Worm (Caenorhabditis elegans): ENCODE results near the gene pfk-1.2.

The pfk-1.2 gene

DNA sequence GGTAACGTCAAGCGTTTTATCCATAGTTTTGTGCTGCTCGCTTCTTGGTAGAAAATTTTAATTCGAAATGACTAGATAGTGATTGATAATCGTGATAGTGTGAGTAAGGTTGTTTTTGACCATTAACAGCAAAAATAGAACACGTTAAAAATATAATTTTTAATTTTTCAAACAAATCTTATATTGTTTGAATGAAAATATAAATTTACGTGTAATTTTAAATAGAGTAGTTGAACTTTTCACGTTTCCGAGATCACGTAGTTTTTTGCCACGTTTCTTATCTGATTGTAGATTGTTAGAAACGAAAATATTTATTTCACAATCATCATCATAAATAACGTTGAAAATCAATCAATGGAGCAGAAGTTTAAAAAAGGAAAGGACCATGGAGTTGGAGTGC, at the start of gene pfk-1.2, which contains the start of gene C50F4.10:
Gene pfk-1.2, plus strand, starts transcription at position 325 of the 400 bp plus-strand sequence.
Gene C50F4.10, minus strand, starts transcription at position 101 of the 400 bp plus-strand sequence.
- TF ChIP-seq unc-62 (GFP tag; optimal IDR thresholded peaks at IDR 0.05), result no peak

DNA sequence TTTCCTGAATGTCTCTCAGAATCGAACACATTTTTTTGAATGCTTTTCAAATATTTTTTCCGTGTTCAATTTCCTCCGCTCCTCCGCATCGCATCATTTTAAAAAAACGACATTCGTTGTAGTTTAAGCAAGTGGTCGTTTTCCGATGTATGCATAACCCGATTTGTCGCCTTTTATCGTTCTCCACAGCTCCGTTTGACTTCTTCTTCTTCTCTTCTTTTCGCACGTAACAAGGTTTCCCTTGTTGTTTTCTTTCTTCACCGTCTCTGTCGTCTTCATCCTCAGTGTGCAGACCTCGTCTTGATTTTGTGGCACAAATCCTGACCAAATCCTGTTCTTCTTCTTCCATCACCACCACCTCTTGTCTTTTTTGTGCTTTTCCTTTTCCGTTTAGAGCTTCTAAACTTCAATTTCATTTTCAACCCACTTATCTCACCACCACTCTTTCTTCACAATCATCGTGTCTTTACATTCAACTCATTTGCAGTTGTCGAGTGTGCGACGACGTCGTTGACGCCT, 47.8 kb upstream of the pfk-1.2 start, which contains the start of gene K06A4.2:
Gene K06A4.2, plus strand, starts transcription at position 469 of the 519 bp plus-strand sequence.
- no peak for TF ChIP-seq unc-62 (GFP tag; optimal IDR thresholded peaks at IDR 0.05)

DNA sequence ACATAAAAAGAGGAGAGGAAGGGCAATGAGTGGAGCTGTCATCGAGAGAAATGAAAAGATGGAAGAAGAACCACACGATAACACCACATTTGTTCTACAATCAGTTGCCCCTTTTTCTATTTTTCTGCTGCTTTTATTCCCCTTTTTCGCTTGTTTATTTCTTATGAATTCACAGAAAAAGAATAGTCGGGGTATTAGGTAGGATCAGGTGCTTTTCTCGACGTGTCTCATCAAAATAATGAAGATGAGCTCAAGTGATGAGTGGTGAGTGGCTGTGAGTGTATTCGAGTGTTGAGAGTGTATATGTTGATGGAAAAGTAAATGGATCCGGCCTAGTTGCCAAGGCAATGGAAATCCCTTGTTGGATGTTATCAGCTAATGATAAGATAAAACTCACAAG, 46.1 kb upstream of the pfk-1.2 start:
- no peak for TF ChIP-seq unc-62 (GFP tag; optimal IDR thresholded peaks at IDR 0.05)

DNA sequence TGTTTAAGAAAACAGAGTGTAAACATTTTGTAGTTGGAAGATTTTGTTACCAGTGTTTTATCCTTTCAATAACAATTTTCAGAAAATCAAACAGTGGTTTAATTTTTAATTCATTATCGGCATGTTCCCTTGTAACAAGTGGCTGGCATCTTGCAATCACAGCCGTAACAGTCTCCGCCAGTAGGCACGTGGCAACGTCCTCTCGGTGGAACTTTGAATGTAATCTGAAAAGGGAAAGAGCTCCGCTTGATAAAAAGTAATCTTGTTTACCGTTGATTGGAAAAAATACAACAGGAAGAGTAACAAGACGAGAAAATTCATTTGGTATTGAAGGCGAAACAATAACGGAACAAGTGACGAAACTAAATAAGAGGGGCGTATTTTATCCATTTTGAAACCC, 42.2 kb upstream of the pfk-1.2 start, which contains the start of gene K06A4.10:
Gene K06A4.10, minus strand, starts transcription at position 390 of the 400 bp plus-strand sequence.
- TF ChIP-seq unc-62 (GFP tag; optimal IDR thresholded peaks at IDR 0.05), result no peak

DNA sequence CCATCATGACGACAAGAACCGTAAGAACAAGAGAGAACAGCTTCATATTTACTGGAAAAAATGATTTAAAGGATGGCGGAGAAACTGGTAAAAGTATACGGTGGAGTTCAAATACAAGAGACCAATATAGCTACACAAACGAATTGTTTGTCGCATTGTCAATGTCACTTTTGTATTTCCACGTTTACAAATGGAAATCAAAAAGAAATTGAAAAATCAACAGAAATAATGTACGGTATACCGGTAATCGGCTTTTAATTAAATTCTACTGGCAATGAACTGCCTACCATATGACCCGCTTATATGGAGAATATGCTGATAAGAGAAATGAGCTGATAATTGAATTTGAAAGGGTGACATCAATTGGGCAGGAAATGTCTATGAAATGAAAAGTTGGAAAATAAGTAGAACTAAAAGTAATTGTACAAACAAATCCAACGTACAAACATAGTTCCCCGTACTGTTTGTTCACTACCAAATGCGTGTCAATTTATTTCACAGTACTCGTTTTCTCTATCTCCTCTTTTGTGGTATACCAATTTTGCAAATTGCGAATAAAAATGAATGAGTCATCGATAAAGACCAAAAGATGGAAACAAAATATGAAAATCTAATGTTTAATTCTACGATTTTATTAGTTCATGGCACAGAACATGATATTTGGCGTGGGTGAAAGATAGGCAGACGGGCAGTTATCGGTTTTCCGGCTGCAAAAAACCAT, 40.0 kb upstream of the pfk-1.2 start, which contains the start of gene K06A4.7:
Gene K06A4.7, minus strand, starts transcription at position 51 of the 721 bp plus-strand sequence.
- no peak for TF ChIP-seq unc-62 (GFP tag; optimal IDR thresholded peaks at IDR 0.05)

DNA sequence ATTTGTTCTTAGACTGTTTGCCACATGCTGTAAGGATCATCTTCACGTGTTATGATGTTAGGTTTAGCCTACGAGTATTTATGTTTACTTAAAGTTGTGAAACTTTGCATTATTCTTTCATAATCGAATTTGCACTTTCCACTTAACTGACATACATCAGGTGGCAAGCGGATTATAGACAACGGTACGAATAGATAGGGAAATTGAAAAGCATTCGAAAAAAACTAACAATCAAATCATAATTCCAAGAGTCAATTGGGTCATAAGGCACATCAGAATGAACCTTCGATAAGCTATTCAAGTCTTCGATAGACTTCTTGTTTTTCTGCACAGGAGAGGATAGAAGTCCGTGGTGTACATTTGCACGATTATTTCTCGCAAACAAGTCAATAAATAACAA, 39.1 kb upstream of the pfk-1.2 start:
- TF ChIP-seq unc-62 (GFP tag; optimal IDR thresholded peaks at IDR 0.05), result no peak

DNA sequence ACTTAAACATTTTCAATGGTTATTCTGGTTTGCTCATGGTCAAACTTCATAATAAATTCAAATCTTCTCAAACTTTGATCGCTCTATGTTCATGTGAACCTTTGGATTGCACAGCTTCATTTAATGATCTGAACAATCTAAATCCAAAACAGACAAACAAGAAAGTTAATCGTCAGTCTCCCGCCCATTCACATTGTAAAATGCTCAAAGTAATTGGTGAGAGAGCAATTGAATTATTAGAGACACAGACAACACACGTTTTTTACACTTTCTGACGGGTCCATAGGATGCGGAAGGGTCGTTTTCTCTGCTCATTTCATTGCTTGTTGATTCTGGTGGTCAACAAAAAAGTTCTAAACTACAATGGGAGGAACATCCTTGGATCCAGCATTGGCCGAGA, 34.9 kb upstream of the pfk-1.2 start, which contains the start of gene gsnl-1:
Gene gsnl-1, plus strand, starts transcription at position 301 of the 400 bp plus-strand sequence.
- no peak for TF ChIP-seq unc-62 (GFP tag; optimal IDR thresholded peaks at IDR 0.05)

DNA sequence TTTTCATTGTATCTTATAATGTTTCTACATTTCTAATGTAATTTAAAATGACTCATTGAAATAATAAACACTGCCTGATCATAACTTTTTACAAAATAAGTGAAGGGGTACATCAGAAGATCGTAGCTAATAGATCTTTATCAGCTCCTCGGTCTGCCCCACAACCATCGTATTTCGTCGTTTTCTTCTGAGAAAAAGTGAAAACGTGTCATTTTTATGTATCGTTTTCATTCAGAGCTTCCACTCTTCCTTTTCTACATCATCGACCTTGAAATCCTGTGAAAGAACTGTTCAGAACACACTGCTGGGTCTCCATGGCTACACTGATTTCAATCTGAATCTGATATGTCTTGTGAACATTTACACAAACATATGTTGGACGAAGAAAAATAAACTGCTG, 32.3 kb upstream of the pfk-1.2 start:
- no peak for TF ChIP-seq unc-62 (GFP tag; optimal IDR thresholded peaks at IDR 0.05)

DNA sequence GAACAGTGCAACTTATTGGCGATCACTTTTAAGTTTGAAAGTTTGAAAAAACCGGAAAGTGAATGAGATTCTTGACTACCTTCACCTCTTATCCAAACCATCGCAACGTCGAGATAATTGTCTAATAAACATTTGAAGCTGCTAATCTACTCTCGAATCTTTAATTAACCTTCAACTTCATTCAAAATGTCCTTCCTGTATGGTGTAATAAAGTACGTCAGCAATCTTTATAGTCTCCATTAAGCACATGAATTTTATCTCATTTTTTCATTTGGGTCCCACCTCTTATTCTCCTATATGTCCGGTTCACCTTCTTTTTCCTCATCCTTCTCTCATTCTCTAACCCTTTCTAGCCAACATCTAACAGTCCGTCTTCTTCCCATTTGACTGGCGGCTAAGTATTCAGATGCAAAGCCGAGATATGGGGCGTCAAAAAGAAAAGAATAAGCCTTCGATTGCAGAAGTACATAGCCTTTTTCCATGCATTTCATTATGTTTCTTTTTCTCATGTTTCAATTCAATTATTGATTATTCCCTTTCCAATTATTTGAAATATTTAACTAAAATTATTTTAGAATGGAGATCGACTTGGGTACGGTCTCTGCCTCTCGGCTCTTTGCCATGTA, 30.7 kb upstream of the pfk-1.2 start, which contains the start of gene swt-5:
Gene swt-5, plus strand, starts transcription at position 576 of the 626 bp plus-strand sequence.
- TF ChIP-seq unc-62 (GFP tag; optimal IDR thresholded peaks at IDR 0.05), result no peak

DNA sequence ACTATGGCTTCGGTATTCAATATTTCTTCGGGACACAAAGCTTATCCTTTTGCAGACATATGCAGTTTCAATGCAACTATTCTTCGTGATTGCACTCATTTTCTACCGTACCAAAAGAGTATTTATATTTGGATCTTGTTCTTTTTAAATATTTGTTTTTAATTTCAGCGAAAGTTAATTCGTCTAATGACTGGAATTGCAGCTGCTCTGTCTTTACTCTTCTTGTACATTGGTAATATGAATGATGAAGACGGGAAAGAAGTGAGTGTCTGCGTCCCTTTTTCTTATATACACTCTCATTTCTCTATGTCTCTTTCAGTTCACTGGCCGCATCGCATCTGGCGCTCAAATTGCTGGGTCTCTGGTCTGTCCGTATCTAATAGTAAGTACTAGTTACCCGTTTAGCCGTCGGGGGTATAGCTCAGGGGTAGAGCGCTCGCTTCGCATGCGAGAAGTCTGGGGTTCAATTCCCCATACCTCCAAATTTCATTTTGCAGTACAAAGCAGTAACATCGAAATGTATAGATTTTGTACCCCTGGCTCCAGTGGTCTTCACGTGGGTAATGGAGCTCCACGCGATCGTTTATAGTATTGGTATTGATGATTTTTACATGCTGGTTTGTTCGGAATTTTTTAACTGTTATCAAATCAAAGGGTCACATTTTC, 28.3 kb upstream of the pfk-1.2 start:
- TF ChIP-seq unc-62 (GFP tag; optimal IDR thresholded peaks at IDR 0.05), result no peak

DNA sequence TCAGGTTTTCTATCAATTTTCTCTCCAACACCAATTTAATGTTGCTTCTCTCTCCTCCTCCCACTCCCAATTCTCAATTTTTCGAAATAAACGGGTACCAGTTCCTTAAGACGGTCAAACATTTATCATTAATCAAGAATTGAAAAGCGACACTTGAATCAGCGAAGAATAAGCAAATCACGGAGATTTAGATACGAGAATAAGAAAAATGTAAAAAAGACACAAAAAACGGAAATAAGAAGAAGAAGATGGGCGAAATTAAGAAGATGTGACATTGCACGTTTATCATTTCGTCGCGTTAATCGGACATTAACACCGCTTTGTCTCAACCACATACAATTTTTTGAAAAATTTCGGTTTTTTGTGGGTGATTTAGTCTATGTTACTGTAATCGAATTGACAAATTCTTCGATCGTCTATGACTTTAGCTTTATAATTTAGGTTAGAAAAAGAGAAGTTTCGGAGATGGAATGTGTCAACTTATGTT, 27.1 kb upstream of the pfk-1.2 start, which contains the start of gene haao-1:
Gene haao-1, plus strand, starts transcription at position 437 of the 487 bp plus-strand sequence.
- TF ChIP-seq unc-62 (GFP tag; optimal IDR thresholded peaks at IDR 0.05), result no peak

DNA sequence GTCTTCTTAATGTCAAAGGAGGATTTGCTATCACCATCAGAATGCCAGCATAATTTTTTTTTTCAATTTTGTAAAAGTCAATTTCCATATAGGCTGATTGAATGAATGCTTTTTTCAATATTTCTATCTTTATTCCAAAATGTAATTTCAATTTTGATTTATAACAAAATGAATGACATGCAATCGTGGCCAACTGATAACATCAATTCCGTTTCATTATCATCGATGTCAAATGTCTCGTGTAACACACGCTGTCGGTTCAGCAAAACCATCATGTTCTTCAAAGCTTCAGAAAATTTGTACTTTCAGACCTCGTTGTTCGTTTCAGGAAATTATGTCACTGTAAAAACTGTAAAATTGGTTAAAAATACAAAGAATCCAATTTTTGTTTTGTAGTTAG, 24.7 kb upstream of the pfk-1.2 start:
- TF ChIP-seq unc-62 (GFP tag; optimal IDR thresholded peaks at IDR 0.05), result no peak

DNA sequence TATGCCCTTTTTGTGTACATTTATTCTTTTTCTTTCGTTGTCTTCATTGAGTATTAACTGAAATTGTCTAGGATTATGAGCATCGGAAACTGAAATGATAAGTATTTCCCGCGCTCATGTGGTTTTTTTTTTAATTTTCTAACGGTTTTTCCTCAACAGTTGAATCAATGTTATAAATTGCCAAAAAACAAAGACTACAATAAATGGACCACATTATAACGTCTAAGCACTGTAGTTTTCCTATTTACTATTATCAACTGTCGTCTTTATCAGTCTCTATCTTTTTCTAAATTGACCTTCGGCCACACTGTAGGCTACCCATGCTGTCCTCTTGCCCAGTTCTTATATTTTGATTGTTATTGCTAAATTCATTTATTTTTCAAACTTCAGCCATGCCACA, 23.9 kb upstream of the pfk-1.2 start, which contains the start of gene acs-14:
Gene acs-14, plus strand, starts transcription at position 391 of the 400 bp plus-strand sequence.
- TF ChIP-seq unc-62 (GFP tag; optimal IDR thresholded peaks at IDR 0.05), result no peak

DNA sequence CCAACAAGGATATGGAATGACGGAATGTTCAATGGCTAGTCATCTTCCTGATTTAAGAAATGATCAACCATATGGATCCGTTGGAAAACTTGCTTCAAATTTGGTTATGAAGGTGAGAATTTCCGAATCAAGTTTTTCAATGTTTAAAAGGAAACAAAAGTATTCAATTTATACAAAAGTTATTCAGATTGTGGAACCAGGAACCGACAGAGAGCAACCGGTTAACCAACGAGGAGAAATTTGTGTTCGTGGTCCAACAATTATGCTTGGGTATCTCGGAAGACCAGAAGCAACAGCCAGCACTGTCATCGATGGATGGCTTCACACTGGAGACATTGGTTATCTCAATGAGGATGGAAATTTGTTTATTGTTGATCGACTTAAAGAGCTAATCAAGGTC, 22.0 kb upstream of the pfk-1.2 start:
- TF ChIP-seq unc-62 (GFP tag; optimal IDR thresholded peaks at IDR 0.05), result no peak

DNA sequence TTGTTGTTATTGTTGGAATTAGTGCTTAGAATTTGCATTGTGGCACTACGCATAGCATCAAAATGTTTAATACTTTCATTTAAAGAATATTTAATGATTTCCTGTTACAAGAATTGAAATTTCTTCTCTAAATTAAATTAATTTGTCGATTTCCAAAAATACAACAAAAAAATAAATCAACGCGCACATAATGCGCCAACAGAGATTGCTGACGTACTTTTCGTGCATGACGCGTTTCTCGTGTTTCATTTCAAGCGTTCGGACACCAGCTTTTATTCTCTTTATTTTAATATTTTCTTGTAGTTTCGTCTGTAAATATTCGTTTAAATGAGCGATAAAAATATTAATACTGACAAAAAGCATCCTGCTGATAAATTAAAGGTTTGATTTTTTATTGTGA, 18.0 kb upstream of the pfk-1.2 start, which contains the start of gene eif-2Bdelta:
Gene eif-2Bdelta, plus strand, starts transcription at position 235 of the 400 bp plus-strand sequence.
- TF ChIP-seq unc-62 (GFP tag; optimal IDR thresholded peaks at IDR 0.05), result no peak
